Fruit fly (Drosophila melanogaster) whole organism, wandering third instar larva: ENCODE data around the gene lectin-21Ca.

ENCODE experiments used
- Dif ChIP-seq: fragments of 200-275, 200-300 bp; sonication (Bioruptor generic); optimal IDR thresholded peaks from 2 replicates; lab custom pipeline; 2018; ENCODE audit warnings: missing biosample characterization, missing genetic modification characterization; ENCODE audit not compliant: partially characterized antibody
- Hr83 ChIP-seq: fragments of 200-300 bp; sonication (Bioruptor generic); optimal IDR thresholded peaks from 2 replicates; lab custom pipeline; 2016; ENCODE audit warnings: missing biosample characterization, mild to moderate bottlenecking, missing genetic modification characterization, moderate library complexity; ENCODE audit not compliant: poor library complexity, severe bottlenecking
- Mio ChIP-seq: sonication (Bioruptor generic); optimal IDR thresholded peaks from 2 replicates; lab custom pipeline; 2016; ENCODE audit warnings: missing biosample characterization, missing genetic modification characterization
- br ChIP-seq: fragments of 200-800 bp; sonication (Bioruptor generic); optimal IDR thresholded peaks from 2 replicates; lab custom pipeline; 2016; ENCODE audit warnings: missing biosample characterization, missing genetic modification characterization
- h ChIP-seq: fragments of 200-800 bp; sonication (Bioruptor generic); optimal IDR thresholded peaks from 3 replicates; lab custom pipeline; 2016; ENCODE audit warnings: missing biosample characterization, mild to moderate bottlenecking, missing genetic modification characterization
- psq ChIP-seq: fragments of 200-800 bp; sonication (Bioruptor generic); optimal IDR thresholded peaks from 3 replicates; lab custom pipeline; 2017; ENCODE audit warnings: missing biosample characterization, mild to moderate bottlenecking, missing genetic modification characterization, moderate library complexity
- rgr ChIP-seq: fragments of 200-800 bp; sonication (Bioruptor generic); optimal IDR thresholded peaks from 3 replicates; lab custom pipeline; 2016; ENCODE audit warnings: missing biosample characterization, mild to moderate bottlenecking, missing genetic modification characterization
- usp ChIP-seq: fragments of >200 bp; optimal IDR thresholded peaks from 2 replicates; lab custom pipeline; 2017; ENCODE audit warnings: missing biosample characterization, missing genetic modification characterization

DNA sequence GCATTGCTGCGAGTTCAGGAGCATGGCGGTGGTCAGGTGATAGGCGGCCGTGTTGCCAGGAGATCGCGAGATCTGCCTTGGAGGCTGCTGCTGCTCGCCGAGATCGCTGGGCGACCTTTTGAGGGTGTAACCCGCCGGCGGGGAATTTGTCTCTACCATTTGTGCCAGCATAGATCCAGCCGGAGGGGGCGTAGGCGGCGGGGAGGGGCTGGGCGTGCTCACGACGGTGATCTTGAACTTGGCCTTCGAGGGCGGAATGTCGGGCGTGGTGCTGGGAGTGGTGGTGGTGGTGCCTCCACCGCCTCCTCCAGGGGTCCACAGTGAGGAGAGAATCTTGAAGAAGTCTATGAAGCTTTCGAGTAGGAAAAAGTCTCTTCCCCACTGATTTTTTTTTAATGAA lies 30.4 kb upstream of the lectin-21Ca start:
- no peak for TF ChIP-seq rgr (GFP tag; lab: Kevin White, UChicago)
- TF ChIP-seq br = no peak
- TF ChIP-seq Mio (GFP tag; lab: Kevin White, UChicago) = no peak
- no peak for TF ChIP-seq h (GFP tag; lab: Kevin White, UChicago)
- no peak for TF ChIP-seq Dif (GFP tag; lab: Kevin White, UChicago)
- TF ChIP-seq Hr83 (GFP tag; lab: Kevin White, UChicago) = no peak
- no peak for TF ChIP-seq psq
- TF ChIP-seq usp = no peak
